ENCODE assay signal across 2 worm cellular contexts in the genomic region with DNA sequence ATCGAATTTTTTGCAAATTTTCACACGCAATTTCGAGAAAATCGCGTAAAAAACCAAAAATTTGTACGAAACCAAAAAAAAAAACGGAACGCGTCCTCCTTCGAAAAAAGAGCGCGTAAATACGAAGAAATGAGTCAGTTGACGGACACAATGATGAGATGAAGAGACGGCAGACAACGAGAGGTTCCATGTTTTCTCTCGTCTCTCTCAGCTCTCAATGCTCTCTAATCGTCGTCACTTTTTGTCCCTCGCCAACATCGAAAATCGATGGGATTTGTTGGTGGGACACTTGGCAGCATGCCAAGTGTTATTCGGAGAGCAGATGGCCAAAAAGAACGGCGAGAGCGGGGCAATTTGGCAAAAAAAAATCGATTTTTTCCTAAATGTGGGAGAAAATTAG.
TF ChIP-seq lines count a peak whose summit lies in the region.

No protein-coding gene starts in this region.

TF ChIP-seq in whole organism, L2 larva, 48 proteins besides CTCF, POLR2A, EP300 and RAD21 (continued from another document):
- TF ChIP-seq nhr-23 (tag; optimal IDR thresholded peaks at IDR 0.05; lab: Kevin White, UChicago) (no peak), crh-2 (tag; optimal IDR thresholded peaks at IDR 0.05; lab: Kevin White, UChicago) (peak; percentile 85), nhr-6 (tag; optimal IDR thresholded peaks at IDR 0.05; lab: Kevin White, UChicago) (peak; percentile 83), ama-1 (optimal IDR thresholded peaks at IDR 0.05; lab: Kevin White, UChicago) (peak; percentile 30), snpc-4 (tag; optimal IDR thresholded peaks at IDR 0.05; lab: Kevin White, UChicago) (peak; percentile 73), nhr-129 (tag; optimal IDR thresholded peaks at IDR 0.05; lab: Kevin White, UChicago) (peak; percentile 82), nhr-11 (tag; optimal IDR thresholded peaks at IDR 0.05; lab: Kevin White, UChicago) (no peak), sma-3 (GFP tag; optimal IDR thresholded peaks at IDR 0.05; lab: Kevin White, UChicago) (peak; percentile 6), mbf-1 (tag; optimal IDR thresholded peaks at IDR 0.05; lab: Kevin White, UChicago) (no peak), nhr-77 (tag; optimal IDR thresholded peaks at IDR 0.05; lab: Kevin White, UChicago) (no peak), R02D3.7 (tag; optimal IDR thresholded peaks at IDR 0.05; lab: Kevin White, UChicago) (no peak), skn-1 (tag; optimal IDR thresholded peaks at IDR 0.05; lab: Kevin White, UChicago) (no peak), lin-11 (tag; optimal IDR thresholded peaks at IDR 0.05; lab: Kevin White, UChicago) (peak; percentile 58), ceh-16 (tag; optimal IDR thresholded peaks at IDR 0.05; lab: Kevin White, UChicago) (no peak), blmp-1 (tag; optimal IDR thresholded peaks at IDR 0.05; lab: Kevin White, UChicago; ENCODE audit: insufficient read depth) (peak; percentile 6), gmeb-1 (tag; optimal IDR thresholded peaks at IDR 0.05; lab: Kevin White, UChicago) (peak; percentile 74), mdl-1 (tag; optimal IDR thresholded peaks at IDR 0.05; lab: Kevin White, UChicago) (peak in 1 of 2 experiments; percentile 35), alr-1 (tag; optimal IDR thresholded peaks at IDR 0.05; lab: Kevin White, UChicago) (no peak), ztf-1 (GFP tag; conservative IDR thresholded peaks at IDR 0.05; lab: Robert Waterston, UW) (no peak), nhr-10 (tag; optimal IDR thresholded peaks at IDR 0.05; lab: Kevin White, UChicago) (peak; percentile 18), unc-62 (GFP tag; optimal IDR thresholded peaks at IDR 0.05; lab: Kevin White, UChicago) (peak; percentile 27), ZK546.5 (tag; optimal IDR thresholded peaks at IDR 0.05; lab: Kevin White, UChicago) (no peak), dmd-4 (tag; optimal IDR thresholded peaks at IDR 0.05; lab: Kevin White, UChicago) (no peak), mab-5 (tag; optimal IDR thresholded peaks at IDR 0.05; lab: Kevin White, UChicago) (peak; percentile 91), lsy-2 (tag; optimal IDR thresholded peaks at IDR 0.05; lab: Kevin White, UChicago) (peak; percentile 66 to 90), C34F6.9 (tag; optimal IDR thresholded peaks at IDR 0.05; lab: Kevin White, UChicago) (peak; percentile 96)

TF ChIP-seq in whole organism, L4 larva, 104 proteins besides CTCF, POLR2A, EP300 and RAD21 (continued from another document):
- peak; percentile 41 for TF ChIP-seq duxl-1 (tag; optimal IDR thresholded peaks at IDR 0.05; lab: Kevin White, UChicago; ENCODE audit: poor library complexity)
- peak; percentile 16 for TF ChIP-seq nhr-77 (tag; optimal IDR thresholded peaks at IDR 0.05; lab: Kevin White, UChicago)
- TF ChIP-seq dmd-8 (GFP tag; IDR thresholded peaks at IDR 0.05; lab: Robert Waterston, UW): no peak
- TF ChIP-seq lsy-2 (tag; optimal IDR thresholded peaks at IDR 0.05; lab: Kevin White, UChicago): peak; percentile 18 to 86
- TF ChIP-seq unc-62 (GFP tag; optimal IDR thresholded peaks at IDR 0.05 in 1 of 2; lab: Kevin White, UChicago): peak in 1 of 2 experiments; percentile 88
- no peak for TF ChIP-seq unc-62 (tag; optimal IDR thresholded peaks at IDR 0.05; lab: Kevin White, UChicago)
- TF ChIP-seq nhr-11 (tag; optimal IDR thresholded peaks at IDR 0.05; lab: Kevin White, UChicago): peak; percentile 76
- peak; percentile 31; the same call in 1 of the 2 replicates for TF ChIP-seq pha-4 (GFP tag; IDR thresholded peaks at IDR 0.05; lab: Robert Waterston, UW)
- peak; percentile 68 for TF ChIP-seq pha-4 (tag; optimal IDR thresholded peaks at IDR 0.05; lab: Kevin White, UChicago)
- TF ChIP-seq daf-12 (tag; optimal IDR thresholded peaks at IDR 0.05; lab: Kevin White, UChicago): no peak
- TF ChIP-seq cey-2 (tag; optimal IDR thresholded peaks at IDR 0.05; lab: Kevin White, UChicago; ENCODE audit: borderline replicate concordance, insufficient read depth): no peak
- peak; percentile 15 for TF ChIP-seq snpc-4 (tag; optimal IDR thresholded peaks at IDR 0.05; lab: Kevin White, UChicago)
- TF ChIP-seq ctbp-1 (GFP tag; IDR thresholded peaks at IDR 0.05; lab: Robert Waterston, UW): peak; percentile 64
- peak; percentile 77 for TF ChIP-seq ceh-20 (GFP tag; IDR thresholded peaks at IDR 0.05; lab: Robert Waterston, UW)
- peak in 1 of 2 experiments; percentile 14 for TF ChIP-seq mdl-1 (tag; optimal IDR thresholded peaks at IDR 0.05; lab: Kevin White, UChicago)
- TF ChIP-seq zag-1 (tag; optimal IDR thresholded peaks at IDR 0.05; lab: Kevin White, UChicago): no peak
- peak; percentile 59 for TF ChIP-seq dmd-6 (GFP tag; IDR thresholded peaks at IDR 0.05; lab: Robert Waterston, UW)
- TF ChIP-seq ceh-28 (tag; optimal IDR thresholded peaks at IDR 0.05; lab: Kevin White, UChicago): peak; percentile 71
- peak; percentile 2 for TF ChIP-seq nhr-102 (tag; optimal IDR thresholded peaks at IDR 0.05; lab: Kevin White, UChicago)
- TF ChIP-seq ztf-11 (tag; optimal IDR thresholded peaks at IDR 0.05; lab: Kevin White, UChicago): no peak
- TF ChIP-seq lin-38 (GFP tag; IDR thresholded peaks at IDR 0.05; lab: Robert Waterston, UW): peak; percentile 77
- no peak for TF ChIP-seq zfp-3 (GFP tag; conservative IDR thresholded peaks at IDR 0.05; lab: Robert Waterston, UW)
- TF ChIP-seq jun-1 (tag; optimal IDR thresholded peaks at IDR 0.05; lab: Kevin White, UChicago): peak; percentile 6
- TF ChIP-seq rbr-2 (tag; optimal IDR thresholded peaks at IDR 0.05; lab: Kevin White, UChicago): peak; percentile 80
- TF ChIP-seq gei-8 (GFP tag; optimal IDR thresholded peaks at IDR 0.05; lab: Kevin White, UChicago): no peak
- TF ChIP-seq nhr-10 (tag; optimal IDR thresholded peaks at IDR 0.05; lab: Kevin White, UChicago): no peak
- peak in 1 of 2 experiments; percentile 83 for TF ChIP-seq daf-16 (GFP tag; optimal IDR thresholded peaks at IDR 0.05; lab: Kevin White, UChicago)
- TF ChIP-seq daf-16 (tag; optimal IDR thresholded peaks at IDR 0.05; lab: Kevin White, UChicago): peak; percentile 70
- peak; percentile 90 for TF ChIP-seq hmg-1.1 (GFP tag; IDR thresholded peaks at IDR 0.05; lab: Robert Waterston, UW)
- no peak for TF ChIP-seq spr-3 (GFP tag; optimal IDR thresholded peaks at IDR 0.05; lab: Kevin White, UChicago)
- no peak for TF ChIP-seq Y48G9A.11 (GFP tag; IDR thresholded peaks at IDR 0.05; lab: Robert Waterston, UW)
- 0 out of 2 replicates have a peak, but pooled peaks have one; percentile 22 for TF ChIP-seq tra-1 (GFP tag; IDR thresholded peaks at IDR 0.05; lab: Robert Waterston, UW)
- TF ChIP-seq vab-7 (GFP tag; IDR thresholded peaks at IDR 0.05; lab: Robert Waterston, UW): no peak
- TF ChIP-seq aha-1 (tag; lab: Kevin White, UChicago): peak; percentile 98
- peak; percentile 44 for TF ChIP-seq F37D6.2 (tag; optimal IDR thresholded peaks at IDR 0.05; lab: Kevin White, UChicago)
- TF ChIP-seq unc-130 (GFP tag; optimal IDR thresholded peaks at IDR 0.05; lab: Kevin White, UChicago): no peak
- no peak for TF ChIP-seq skn-1 (tag; optimal IDR thresholded peaks at IDR 0.05; lab: Kevin White, UChicago)
- peak; percentile 1 for TF ChIP-seq fkh-10 (GFP tag; optimal IDR thresholded peaks at IDR 0.05; lab: Kevin White, UChicago)
- no peak for TF ChIP-seq spr-1 (tag; optimal IDR thresholded peaks at IDR 0.05; lab: Kevin White, UChicago)
- TF ChIP-seq T20F7.1 (GFP tag; optimal IDR thresholded peaks at IDR 0.05; lab: Kevin White, UChicago): peak; percentile 25
- TF ChIP-seq mes-2 (tag; optimal IDR thresholded peaks at IDR 0.05; lab: Kevin White, UChicago; ENCODE audit: poor library complexity, severe bottlenecking): peak; percentile 74
- TF ChIP-seq nhr-6 (tag; optimal IDR thresholded peaks at IDR 0.05; lab: Kevin White, UChicago): peak; percentile 69
- TF ChIP-seq mxl-3 (GFP tag; optimal IDR thresholded peaks at IDR 0.05; lab: Kevin White, UChicago): peak; percentile 47
- peak in 1 of 2 experiments; percentile 54 for TF ChIP-seq hif-1 (tag; optimal IDR thresholded peaks at IDR 0.05; lab: Kevin White, UChicago)
- no peak for TF ChIP-seq egl-27 (tag; optimal IDR thresholded peaks at IDR 0.05; lab: Kevin White, UChicago)
TF ChIP-seq in whole organism, L4 larva: peak in this region for 38.
